Fruit fly (Drosophila melanogaster) whole organism, prepupa: ENCODE results near the gene pont.

Experiments used
- Blimp-1 ChIP-seq: fragments of 200-800 bp; sonication (Bioruptor generic); optimal IDR thresholded peaks from 3 replicates; lab custom pipeline; 2017; ENCODE audit warnings: missing biosample characterization, missing genetic modification characterization, mild to moderate bottlenecking, moderate library complexity, missing genetic modification reagents
- CG10631 ChIP-seq: fragments of 200-800 bp; sonication (Bioruptor generic); optimal IDR thresholded peaks from 2 replicates; lab custom pipeline; 2016; ENCODE audit warnings: missing biosample characterization, missing genetic modification characterization
- CG10669 ChIP-seq: fragments of 200-800 bp; sonication (Bioruptor generic); optimal IDR thresholded peaks from 3 replicates; lab custom pipeline; 2018; ENCODE audit warnings: missing biosample characterization, mild to moderate bottlenecking, missing genetic modification characterization, moderate library complexity
- CG11294 ChIP-seq: fragments of 200-800 bp; sonication (Bioruptor generic); IDR thresholded peaks from 2 replicates; pipeline ENCODE4 v1.3.6; 2022; ENCODE audit warnings: missing biosample characterization, missing genetic modification characterization
- CG11762 ChIP-seq: fragments of 200-800 bp; sonication (Bioruptor generic); optimal IDR thresholded peaks from 3 replicates; lab custom pipeline; 2016; ENCODE audit warnings: missing biosample characterization, missing genetic modification characterization; ENCODE audit not compliant: insufficient read depth
- CG11902 ChIP-seq: fragments of 200-800 bp; sonication (Bioruptor generic); optimal IDR thresholded peaks from 3 replicates; lab custom pipeline; 2016; ENCODE audit warnings: missing biosample characterization, missing genetic modification characterization
- CG15336 ChIP-seq: fragments of 200-800 bp; sonication (Bioruptor generic); IDR thresholded peaks from 2 replicates; pipeline ENCODE4 v1.3.6; 2022; ENCODE audit warnings: missing biosample characterization, missing genetic modification characterization
- CG3032 ChIP-seq: fragments of 200-800 bp; optimal IDR thresholded peaks from 2 replicates; lab custom pipeline; 2019; ENCODE audit warnings: missing biosample characterization, mild to moderate bottlenecking, missing genetic modification characterization, moderate library complexity
- CG31627 ChIP-seq: fragments of 200-800 bp; sonication (Bioruptor generic); optimal IDR thresholded peaks from 3 replicates; lab custom pipeline; 2016; ENCODE audit warnings: missing biosample characterization, missing genetic modification characterization
- CG32006 ChIP-seq: fragments of 200-800 bp; sonication (Bioruptor generic); optimal IDR thresholded peaks from 3 replicates; lab custom pipeline; 2017; ENCODE audit warnings: missing biosample characterization, mild to moderate bottlenecking, missing genetic modification characterization
- CG34406 ChIP-seq: fragments of 200-800 bp; sonication (Bioruptor generic); optimal IDR thresholded peaks from 3 replicates; lab custom pipeline; 2016; ENCODE audit warnings: missing biosample characterization, missing genetic modification characterization
- CG3919 ChIP-seq: fragments of 200-800 bp; sonication (Bioruptor generic); optimal IDR thresholded peaks from 3 replicates; lab custom pipeline; 2016; ENCODE audit warnings: missing biosample characterization, missing genetic modification characterization
- CG4318 ChIP-seq: fragments of 200-800 bp; sonication (Bioruptor generic); optimal IDR thresholded peaks from 3 replicates; lab custom pipeline; 2017; ENCODE audit warnings: missing biosample characterization, mild to moderate bottlenecking, missing genetic modification characterization
- CG6163 ChIP-seq: fragments of 200-800 bp; sonication (Bioruptor generic); IDR thresholded peaks from 3 replicates; pipeline ENCODE4 v1.3.6; 2022; ENCODE audit warnings: missing biosample characterization, missing genetic modification characterization
- CG6276 ChIP-seq: fragments of 200-800 bp; sonication (Bioruptor generic); optimal IDR thresholded peaks from 2 replicates; lab custom pipeline; 2017; ENCODE audit warnings: missing biosample characterization, mild to moderate bottlenecking, missing genetic modification characterization
- CG6792 ChIP-seq: fragments of 200-800 bp; sonication (Bioruptor generic); optimal IDR thresholded peaks from 3 replicates; lab custom pipeline; 2016; ENCODE audit warnings: missing biosample characterization, missing genetic modification characterization
- CG6808 ChIP-seq: fragments of 200-800 bp; sonication (Bioruptor generic); optimal IDR thresholded peaks from 3 replicates; lab custom pipeline; 2017; ENCODE audit warnings: missing biosample characterization, missing genetic modification characterization, mild to moderate bottlenecking, moderate library complexity, missing genetic modification reagents
- CG7368 ChIP-seq: fragments of 200-800 bp; sonication (Bioruptor generic); optimal IDR thresholded peaks from 3 replicates; lab custom pipeline; 2016; ENCODE audit warnings: missing biosample characterization, missing genetic modification characterization
- CG8119 ChIP-seq: fragments of 200-800 bp; sonication (Bioruptor generic); IDR thresholded peaks from 3 replicates; pipeline ENCODE4 v1.3.6; 2022; ENCODE audit warnings: missing biosample characterization, missing genetic modification characterization
- CG8319 ChIP-seq: fragments of 200-800 bp; sonication (Bioruptor generic); optimal IDR thresholded peaks from 3 replicates; lab custom pipeline; 2016; ENCODE audit warnings: missing biosample characterization, missing genetic modification characterization
- CG9139 ChIP-seq: fragments of 200-800 bp; sonication (Bioruptor generic); optimal IDR thresholded peaks from 3 replicates; lab custom pipeline; 2017; ENCODE audit warnings: missing biosample characterization, mild to moderate bottlenecking, missing genetic modification characterization
- Eip78C ChIP-seq: fragments of 200-800 bp; sonication (Bioruptor generic); peaks from one replicate; lab custom pipeline; 2016; ENCODE audit warnings: missing biosample characterization, missing genetic modification characterization
- Eip93F ChIP-seq: fragments of 200-800 bp; sonication (Bioruptor generic); optimal IDR thresholded peaks from 2 replicates; lab custom pipeline; 2016; ENCODE audit warnings: missing biosample characterization, mild to moderate bottlenecking, missing genetic modification characterization
- Ets21C ChIP-seq: fragments of 200-800 bp; sonication (Bioruptor generic); optimal IDR thresholded peaks from 3 replicates; lab custom pipeline; 2016; ENCODE audit warnings: missing biosample characterization, missing genetic modification characterization
- Ets96B ChIP-seq: fragments of 200-800 bp; optimal IDR thresholded peaks from 2 replicates; lab custom pipeline; 2019; ENCODE audit warnings: missing biosample characterization, mild to moderate bottlenecking, missing genetic modification characterization, moderate library complexity
- Hr38 ChIP-seq: sonication (Bioruptor generic); optimal IDR thresholded peaks from 2 replicates; lab custom pipeline; 2016; ENCODE audit warnings: missing biosample characterization, missing genetic modification characterization
- Hr39 ChIP-seq: fragments of 200-800 bp; sonication (Bioruptor generic); optimal IDR thresholded peaks from 2 replicates; lab custom pipeline; 2016; ENCODE audit warnings: missing biosample characterization, missing genetic modification characterization
- Hr4 ChIP-seq: fragments of 200-800 bp; sonication (Bioruptor generic); optimal IDR thresholded peaks from 3 replicates; lab custom pipeline; 2016; ENCODE audit warnings: missing biosample characterization, missing genetic modification characterization
- Lpt ChIP-seq: fragments of 200-800 bp; sonication (Bioruptor generic); optimal IDR thresholded peaks from 3 replicates; lab custom pipeline; 2016; ENCODE audit warnings: missing biosample characterization, missing genetic modification characterization
- Met ChIP-seq: fragments of 200-800 bp; sonication (Bioruptor generic); optimal IDR thresholded peaks from 3 replicates; lab custom pipeline; 2016; ENCODE audit warnings: missing biosample characterization, missing genetic modification characterization
- OdsH ChIP-seq: fragments of 200-800 bp; sonication (Bioruptor generic); optimal IDR thresholded peaks from 3 replicates; lab custom pipeline; 2016; ENCODE audit warnings: missing biosample characterization, missing genetic modification characterization
- Sox14 ChIP-seq: fragments of 200-800 bp; sonication (Bioruptor generic); optimal IDR thresholded peaks from 3 replicates; lab custom pipeline; 2016; ENCODE audit warnings: missing biosample characterization, missing genetic modification characterization
- Sox15 ChIP-seq: fragments of 200-800 bp; sonication (Bioruptor generic); optimal IDR thresholded peaks from 3 replicates; lab custom pipeline; 2016; ENCODE audit warnings: missing biosample characterization, missing genetic modification characterization
- achi ChIP-seq: fragments of 200-800 bp; sonication (Bioruptor generic); optimal IDR thresholded peaks from 3 replicates; lab custom pipeline; 2016; ENCODE audit warnings: missing biosample characterization, missing genetic modification characterization
- acj6 ChIP-seq: fragments of 200-800 bp; sonication (Bioruptor generic); optimal IDR thresholded peaks from 3 replicates; lab custom pipeline; 2016; ENCODE audit warnings: missing biosample characterization, missing genetic modification characterization
- cyc ChIP-seq: fragments of 200-800 bp; sonication (Bioruptor generic); optimal IDR thresholded peaks from 3 replicates; lab custom pipeline; 2016; ENCODE audit warnings: missing biosample characterization, missing genetic modification characterization
- dac ChIP-seq: fragments of 200-800 bp; sonication (Bioruptor generic); optimal IDR thresholded peaks from 2 replicates; lab custom pipeline; 2017; ENCODE audit warnings: missing biosample characterization, mild to moderate bottlenecking, missing genetic modification characterization
- dsx ChIP-seq: fragments of 200-800 bp; optimal IDR thresholded peaks from 3 replicates; lab custom pipeline; 2019; ENCODE audit warnings: missing biosample characterization, mild to moderate bottlenecking, missing genetic modification characterization, moderate library complexity; ENCODE audit not compliant: poor library complexity, severe bottlenecking
- eg ChIP-seq: fragments of 200-800 bp; sonication (Bioruptor generic); IDR thresholded peaks from 3 replicates; pipeline ENCODE4 v1.3.6; 2022; ENCODE audit warnings: missing biosample characterization, missing genetic modification characterization
- esn ChIP-seq: fragments of 200-800 bp; sonication (Bioruptor generic); optimal IDR thresholded peaks from 2 replicates; lab custom pipeline; 2016; ENCODE audit warnings: missing biosample characterization, mild to moderate bottlenecking, missing genetic modification characterization, moderate library complexity
- fd59A ChIP-seq: fragments of 200-800 bp; sonication (Bioruptor generic); optimal IDR thresholded peaks from 2 replicates; lab custom pipeline; 2017; ENCODE audit warnings: missing biosample characterization, mild to moderate bottlenecking, missing genetic modification characterization, missing genetic modification reagents
- fd85E ChIP-seq: fragments of 200-800 bp; sonication (Bioruptor generic); optimal IDR thresholded peaks from 3 replicates; lab custom pipeline; 2016; ENCODE audit warnings: missing biosample characterization, missing genetic modification characterization
- fkh ChIP-seq: fragments of 200-800 bp; sonication (Bioruptor generic); optimal IDR thresholded peaks from 3 replicates; lab custom pipeline; 2017; ENCODE audit warnings: missing biosample characterization, mild to moderate bottlenecking, missing genetic modification characterization, moderate library complexity
- lz ChIP-seq: fragments of 200-800 bp; sonication (Bioruptor generic); optimal IDR thresholded peaks from 3 replicates; lab custom pipeline; 2016; ENCODE audit warnings: missing biosample characterization, missing genetic modification characterization
- net ChIP-seq: fragments of 200-800 bp; sonication (Bioruptor generic); optimal IDR thresholded peaks from 3 replicates; lab custom pipeline; 2016; ENCODE audit warnings: missing biosample characterization, missing genetic modification characterization
- pdm3 ChIP-seq: fragments of 200-800 bp; sonication (Bioruptor generic); optimal IDR thresholded peaks from 3 replicates; lab custom pipeline; 2016; ENCODE audit warnings: missing biosample characterization, missing genetic modification characterization
- salr ChIP-seq, 2 experiments: fragments of 200-800 bp; sonication (Bioruptor generic); optimal IDR thresholded peaks; 3 replicates each; lab custom pipeline; 2016 to 2018; ENCODE audit warnings: missing biosample characterization in 2 of 2, missing genetic modification characterization in 2 of 2, mild to moderate bottlenecking in 1 of 2
- ss ChIP-seq, 2 experiments: fragments of 200-800 bp; sonication (Bioruptor generic); optimal IDR thresholded peaks; 2 replicates in 1 of 2; 3 replicates in 1 of 2; lab custom pipeline; 2017 to 2018; ENCODE audit warnings: mild to moderate bottlenecking in 2 of 2, missing biosample characterization in 2 of 2, missing genetic modification characterization in 2 of 2, moderate library complexity in 1 of 2
- svp ChIP-seq: fragments of 200-800 bp; sonication (Bioruptor generic); peaks from one replicate; lab custom pipeline; 2016; ENCODE audit warnings: missing biosample characterization, missing genetic modification characterization
- topi ChIP-seq: fragments of 200-800 bp; sonication (Bioruptor generic); optimal IDR thresholded peaks from 3 replicates; lab custom pipeline; 2016; ENCODE audit warnings: missing biosample characterization, missing genetic modification characterization

Gene pont

dm6 chr3R:10274829-10275228, 12.9 kb downstream of the pont start:
- TF ChIP-seq dsx: no peak
- peak; percentile 8 for TF ChIP-seq CG32006 (GFP tag; lab: Kevin White, UChicago)

dm6 chr3R:10276002-10276401, 14.1 kb downstream of the pont start:
- TF ChIP-seq CG8319 (no peak), esn (GFP tag; lab: Kevin White, UChicago) (peak; percentile 15), CG6808 (no peak), achi (peak; percentile 42), Ets21C (GFP tag; lab: Kevin White, UChicago) (no peak), salr (GFP tag; optimal IDR thresholded peaks at IDR 0.05; lab: Kevin White, UChicago) (no peak), Hr4 (GFP tag; lab: Kevin White, UChicago) (peak; percentile 48), cyc (GFP tag; lab: Kevin White, UChicago) (peak; percentile 18), CG34406 (GFP tag; lab: Kevin White, UChicago) (peak; percentile 3), dac (GFP tag; lab: Kevin White, UChicago) (no peak), CG10631 (GFP tag; lab: Kevin White, UChicago) (peak; percentile 10), Eip78C (peak; percentile 68), CG3032 (tag; lab: Kevin White, UChicago) (no peak), dsx (no peak), Eip93F (GFP tag; lab: Kevin White, UChicago) (no peak), CG11762 (GFP tag; lab: Kevin White, UChicago) (no peak), CG15336 (peak; percentile 59; the same call in 1 of the 2 replicates), CG31627 (GFP tag; lab: Kevin White, UChicago) (no peak), CG11294 (GFP tag; lab: Robert Waterston, UW) (no peak), CG6792 (GFP tag; lab: Kevin White, UChicago) (peak; percentile 10), CG8119 (GFP tag; lab: Robert Waterston, UW) (peak; percentile 39; the same call in 1 of the 3 replicates), Met (peak; percentile 31), ss (GFP tag; optimal IDR thresholded peaks at IDR 0.05; lab: Kevin White, UChicago) (no peak), pdm3 (GFP tag; lab: Kevin White, UChicago) (peak; percentile 19), CG6163 (GFP tag; lab: Robert Waterston, UW) (peak; percentile 58; the same call in 2 of the 3 replicates), svp (GFP tag; lab: Kevin White, UChicago) (no peak), Lpt (GFP tag; lab: Kevin White, UChicago) (no peak), CG4318 (peak; percentile 13), CG7368 (GFP tag; lab: Kevin White, UChicago) (no peak), topi (peak; percentile 16), Hr38 (no peak), eg (GFP tag; lab: Robert Waterston, UW) (peak; percentile 64; the same call in 2 of the 3 replicates), lz (GFP tag; lab: Kevin White, UChicago) (peak; percentile 27), CG32006 (GFP tag; lab: Kevin White, UChicago) (peak; percentile 39), CG9139 (no peak), CG3919 (GFP tag; lab: Kevin White, UChicago) (peak; percentile 24), Blimp-1 (GFP tag; lab: Kevin White, UChicago) (no peak)
- TF ChIP-seq, all 60 proteins: peak for 19

dm6 chr3R:10282077-10282476, 20.2 kb downstream of the pont start:
- TF ChIP-seq Ets96B (tag; lab: Kevin White, UChicago) (no peak), fd85E (no peak), fd59A (no peak), CG6163 (GFP tag; lab: Robert Waterston, UW) (peak; percentile 61; the same call in 2 of the 3 replicates), Sox14 (no peak), Hr39 (GFP tag; lab: Kevin White, UChicago) (no peak), Sox15 (GFP tag; lab: Kevin White, UChicago) (no peak), CG6276 (peak; percentile 68), CG11902 (GFP tag; lab: Kevin White, UChicago) (no peak), net (GFP tag; lab: Kevin White, UChicago) (no peak), lz (GFP tag; lab: Kevin White, UChicago) (no peak), OdsH (GFP tag; lab: Kevin White, UChicago) (no peak), acj6 (GFP tag; lab: Kevin White, UChicago) (no peak), salr (GFP tag; optimal IDR thresholded peaks at IDR 0.05; lab: Kevin White, UChicago) (no peak), CG10631 (GFP tag; lab: Kevin White, UChicago) (no peak), Ets21C (GFP tag; lab: Kevin White, UChicago) (no peak), CG9139 (no peak), pdm3 (GFP tag; lab: Kevin White, UChicago) (no peak), fkh (GFP tag; lab: Kevin White, UChicago) (no peak), CG10669 (GFP tag; lab: Kevin White, UChicago) (no peak), CG3919 (GFP tag; lab: Kevin White, UChicago) (no peak)
